Worm (Caenorhabditis elegans) whole organism, late embryonic: ENCODE data around the gene K03B8.8.

Experiments
- K02D7.2 ChIP-seq: sonication (generic microtip); optimal IDR thresholded peaks from 2 replicates; lab custom pipeline; 2017; ENCODE audit warnings: mild to moderate bottlenecking, missing genetic modification characterization, missing compliant biosample characterization
- T23F11.4 ChIP-seq: fragments of 200-800 bp; sonication (Bioruptor generic); optimal IDR thresholded peaks from 2 replicates; lab custom pipeline; 2018; ENCODE audit warnings: mild to moderate bottlenecking, missing genetic modification characterization, missing compliant biosample characterization
- ceh-19 ChIP-seq: fragments of 200-800 bp; sonication (Bioruptor generic); optimal IDR thresholded peaks from 2 replicates; lab custom pipeline; 2018; ENCODE audit warnings: mild to moderate bottlenecking, missing genetic modification characterization, missing compliant biosample characterization
- ceh-2 ChIP-seq: sonication (generic microtip); optimal IDR thresholded peaks from 2 replicates; lab custom pipeline; 2016; ENCODE audit warnings: missing genotype, missing genetic modification characterization, missing compliant biosample characterization
- ceh-30 ChIP-seq: fragments of 150-350 bp; optimal IDR thresholded peaks from 2 replicates; lab custom pipeline; 2014; ENCODE audit warnings: missing biosample characterization, missing genetic modification characterization
- ceh-31 ChIP-seq: sonication (generic microtip); optimal IDR thresholded peaks from 2 replicates; lab custom pipeline; 2016; ENCODE audit warnings: missing genetic modification characterization, missing compliant biosample characterization
- ceh-34 ChIP-seq: sonication (generic microtip); optimal IDR thresholded peaks from 2 replicates; lab custom pipeline; 2016; ENCODE audit warnings: mild to moderate bottlenecking, missing genetic modification characterization, missing compliant biosample characterization
- dve-1 ChIP-seq: sonication (generic microtip); optimal IDR thresholded peaks from 2 replicates; lab custom pipeline; 2017; ENCODE audit warnings: antibody characterized with exemption, mild to moderate bottlenecking, missing genetic modification characterization, missing compliant biosample characterization
- elt-2 ChIP-seq: sonication (generic microtip); optimal IDR thresholded peaks from 2 replicates; lab custom pipeline; 2016; ENCODE audit warnings: missing genetic modification reagents, missing genetic modification characterization, missing compliant biosample characterization
- elt-4 ChIP-seq: sonication (generic microtip); optimal IDR thresholded peaks from 2 replicates; lab custom pipeline; 2016; ENCODE audit warnings: missing genetic modification characterization, missing compliant biosample characterization
- eyg-1 ChIP-seq: sonication (generic microtip); optimal IDR thresholded peaks from 2 replicates; lab custom pipeline; 2016; ENCODE audit warnings: missing genotype, missing genetic modification characterization, missing compliant biosample characterization
- fax-1 ChIP-seq: sonication (generic microtip); optimal IDR thresholded peaks from 2 replicates; lab custom pipeline; 2016; ENCODE audit warnings: missing genotype, missing genetic modification characterization, missing compliant biosample characterization
- fkh-10 ChIP-seq: fragments of 150-350 bp; optimal IDR thresholded peaks from 2 replicates; lab custom pipeline; 2014; ENCODE audit warnings: missing biosample characterization, missing genetic modification reagents, missing genetic modification characterization
- gmeb-2 ChIP-seq: sonication (generic microtip); optimal IDR thresholded peaks from 2 replicates; lab custom pipeline; 2016; ENCODE audit warnings: missing genetic modification characterization, inconsistent platforms, missing compliant biosample characterization
- hlh-13 ChIP-seq: fragments of 200-800 bp; sonication (Bioruptor generic); optimal IDR thresholded peaks from 2 replicates; lab custom pipeline; 2018; ENCODE audit warnings: mild to moderate bottlenecking, missing genetic modification characterization, missing compliant biosample characterization
- hlh-15 ChIP-seq: sonication (generic microtip); optimal IDR thresholded peaks from 2 replicates; lab custom pipeline; 2016; ENCODE audit warnings: missing genetic modification characterization, missing compliant biosample characterization
- lin-11 ChIP-seq: fragments of 200-800 bp; sonication (Bioruptor generic); optimal IDR thresholded peaks from 2 replicates; lab custom pipeline; 2018; ENCODE audit warnings: mild to moderate bottlenecking, missing genetic modification characterization, missing compliant biosample characterization
- madf-2 ChIP-seq: sonication (generic microtip); optimal IDR thresholded peaks from 2 replicates; lab custom pipeline; 2017; ENCODE audit warnings: missing genetic modification characterization, missing compliant biosample characterization
- npax-4 ChIP-seq: sonication (generic microtip); optimal IDR thresholded peaks from 2 replicates; lab custom pipeline; 2016; ENCODE audit warnings: missing genetic modification characterization, missing compliant biosample characterization
- pat-9 ChIP-seq: fragments of 200-800 bp; sonication (Bioruptor generic); optimal IDR thresholded peaks from 2 replicates; lab custom pipeline; 2018; ENCODE audit warnings: mild to moderate bottlenecking, missing genetic modification characterization, moderate library complexity, missing compliant biosample characterization
- pqm-1 ChIP-seq: sonication (generic microtip); optimal IDR thresholded peaks from 2 replicates; lab custom pipeline; 2016; ENCODE audit warnings: missing genetic modification characterization, missing compliant biosample characterization
- pros-1 ChIP-seq: fragments of 150-350 bp; optimal IDR thresholded peaks from 2 replicates; lab custom pipeline; 2014; ENCODE audit warnings: missing biosample characterization, missing genetic modification reagents, missing genetic modification characterization
- rnt-1 ChIP-seq: sonication (generic microtip); optimal IDR thresholded peaks from 2 replicates; lab custom pipeline; 2016; ENCODE audit warnings: missing genetic modification characterization, missing compliant biosample characterization
- sox-4 ChIP-seq: sonication (generic microtip); optimal IDR thresholded peaks from 2 replicates; lab custom pipeline; 2017; ENCODE audit warnings: mild to moderate bottlenecking, missing genetic modification characterization, inconsistent platforms, missing compliant biosample characterization
- syd-9 ChIP-seq: sonication (generic microtip); optimal IDR thresholded peaks from 2 replicates; lab custom pipeline; 2016; ENCODE audit warnings: mild to moderate bottlenecking, missing genetic modification characterization, moderate library complexity, missing compliant biosample characterization
- tbx-7 ChIP-seq: sonication (generic microtip); optimal IDR thresholded peaks from 2 replicates; lab custom pipeline; 2016; ENCODE audit warnings: missing genotype, missing genetic modification characterization, missing compliant biosample characterization
- ttx-3 ChIP-seq: sonication (generic microtip); optimal IDR thresholded peaks from 2 replicates; lab custom pipeline; 2016; ENCODE audit warnings: missing genetic modification reagents, missing genetic modification characterization, missing compliant biosample characterization
- unc-42 ChIP-seq: sonication (generic microtip); optimal IDR thresholded peaks from 2 replicates; lab custom pipeline; 2016; ENCODE audit warnings: missing genotype, missing genetic modification characterization, missing compliant biosample characterization
- ztf-16 ChIP-seq: sonication (generic microtip); optimal IDR thresholded peaks from 2 replicates; lab custom pipeline; 2017; ENCODE audit warnings: missing genetic modification characterization, missing compliant biosample characterization

K03B8.8 gene

DNA sequence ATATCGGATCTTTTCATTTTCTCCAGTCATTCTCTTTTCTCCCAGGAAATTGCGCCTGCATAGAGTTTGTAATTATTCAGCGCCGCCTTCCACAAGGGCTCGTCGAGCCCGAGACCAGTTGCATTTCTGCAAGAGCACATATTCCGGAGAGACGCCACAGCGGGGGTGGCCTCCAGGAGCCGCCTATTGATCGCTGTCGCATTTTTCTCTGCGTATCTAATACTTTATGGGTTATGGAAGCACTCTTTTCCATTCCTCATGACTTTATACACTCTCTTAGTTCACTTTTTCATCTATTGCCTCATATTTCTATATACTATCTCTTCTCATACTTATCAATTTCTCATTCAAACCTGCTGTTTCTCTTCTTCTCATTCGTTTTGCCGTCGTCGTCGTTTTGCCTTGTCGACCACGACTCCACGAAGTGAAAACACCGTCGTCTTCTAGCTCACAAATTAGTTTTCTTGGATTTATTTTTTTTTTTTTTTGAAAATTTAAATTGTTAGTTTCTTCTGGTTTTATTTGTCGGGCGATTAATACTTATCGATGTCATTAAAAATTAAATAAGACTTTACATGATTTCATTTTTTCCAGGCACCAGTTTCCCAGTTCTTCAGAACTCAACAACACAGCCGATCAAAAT is 35.5 kb downstream of the K03B8.8 start, which contains the start of gene cnb-1 (continued):
- TF ChIP-seq ceh-2 (tag; lab: Kevin White, UChicago) (peak; percentile 61), T23F11.4 (no peak), gmeb-2 (no peak), hlh-13 (GFP tag; lab: Kevin White, UChicago) (no peak), pros-1 (tag; lab: Kevin White, UChicago) (no peak), elt-4 (no peak), sox-4 (no peak), hlh-15 (no peak), ceh-31 (tag; lab: Kevin White, UChicago) (peak; percentile 85), rnt-1 (peak; percentile 38), eyg-1 (tag; lab: Kevin White, UChicago) (no peak)

DNA sequence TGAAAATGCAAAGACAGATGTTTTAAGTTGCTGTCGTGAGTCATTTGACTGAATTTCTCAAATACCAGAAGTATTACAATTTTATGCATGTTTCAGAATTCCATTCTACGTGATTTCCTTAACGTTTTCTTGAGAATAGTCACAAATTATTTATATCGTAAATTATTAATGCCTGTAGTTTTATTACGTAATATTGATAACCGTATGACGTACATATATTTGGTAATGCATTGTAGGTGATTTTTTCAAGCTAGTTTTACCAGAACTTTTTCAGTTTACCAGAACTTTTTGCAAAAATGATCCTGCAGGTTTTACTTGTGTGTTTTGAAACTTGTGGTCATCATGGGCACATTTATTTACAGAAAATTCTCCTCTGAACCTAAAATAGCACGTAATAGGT is 36.9 kb downstream of the K03B8.8 start:
- TF ChIP-seq tbx-7 (tag; lab: Kevin White, UChicago) (no peak), lin-11 (no peak), fkh-10 (GFP tag; lab: Kevin White, UChicago) (no peak), ttx-3 (tag; lab: Kevin White, UChicago) (no peak)

DNA sequence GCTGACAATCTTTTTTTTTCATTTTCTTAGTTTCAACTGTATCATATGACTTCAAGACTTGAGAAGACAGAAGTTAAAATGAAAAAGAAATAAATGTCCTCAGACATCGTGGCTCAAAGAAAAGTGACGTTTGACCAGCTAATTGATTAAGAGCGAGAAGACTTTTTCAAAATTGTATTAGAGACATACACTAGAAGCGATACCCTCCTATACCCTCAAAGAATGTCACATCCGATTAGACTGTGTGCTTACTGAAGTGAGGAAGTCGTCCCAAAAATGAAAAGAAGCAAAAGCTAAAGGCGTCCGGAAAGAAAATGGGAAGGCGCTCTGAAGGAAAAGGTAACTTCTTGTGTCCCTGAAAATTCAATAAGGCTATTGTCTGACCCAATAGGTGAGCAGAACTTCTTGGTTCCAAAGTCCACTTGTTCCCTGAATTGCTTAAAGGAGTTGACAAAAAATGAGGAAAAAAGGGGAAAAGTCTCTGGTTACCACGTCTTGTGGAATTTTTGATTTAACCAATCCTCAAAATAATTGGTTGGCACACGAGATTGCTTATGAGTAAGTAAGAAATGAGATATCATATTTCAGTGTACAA is 38.4 kb downstream of the K03B8.8 start:
- TF ChIP-seq unc-42 (peak; percentile 52), ceh-34 (tag; lab: Kevin White, UChicago) (no peak)

DNA sequence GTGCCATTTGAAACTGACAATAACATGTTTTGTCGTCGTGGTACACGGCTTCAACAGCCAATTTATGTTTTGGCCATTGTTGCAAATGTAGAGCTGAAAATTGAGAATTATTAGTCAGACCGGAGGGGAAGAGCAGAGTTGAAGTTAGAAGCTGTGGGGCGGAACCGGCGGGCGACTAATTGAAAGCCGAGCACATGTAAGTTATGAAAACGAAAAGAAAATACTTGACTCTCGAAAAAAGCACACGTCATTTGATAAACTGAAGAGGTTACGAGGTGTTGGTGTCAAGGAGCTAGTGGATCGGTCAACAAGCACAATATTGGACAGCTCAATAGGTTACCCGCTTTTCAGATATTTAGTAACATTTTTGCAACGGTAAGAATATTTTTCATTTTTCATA is 44.7 kb downstream of the K03B8.8 start, which contains the start of gene dop-5:
Gene dop-5, minus strand, starts transcription at position 101 of the 400 bp plus-strand sequence.
- TF ChIP-seq madf-2 (tag; lab: Kevin White, UChicago): no peak
- TF ChIP-seq K02D7.2 (tag; lab: Kevin White, UChicago): no peak
- TF ChIP-seq pqm-1 (tag; lab: Kevin White, UChicago): no peak
- no peak for TF ChIP-seq ceh-19
- no peak for TF ChIP-seq fax-1 (tag; lab: Kevin White, UChicago)
- TF ChIP-seq lin-11: no peak

DNA sequence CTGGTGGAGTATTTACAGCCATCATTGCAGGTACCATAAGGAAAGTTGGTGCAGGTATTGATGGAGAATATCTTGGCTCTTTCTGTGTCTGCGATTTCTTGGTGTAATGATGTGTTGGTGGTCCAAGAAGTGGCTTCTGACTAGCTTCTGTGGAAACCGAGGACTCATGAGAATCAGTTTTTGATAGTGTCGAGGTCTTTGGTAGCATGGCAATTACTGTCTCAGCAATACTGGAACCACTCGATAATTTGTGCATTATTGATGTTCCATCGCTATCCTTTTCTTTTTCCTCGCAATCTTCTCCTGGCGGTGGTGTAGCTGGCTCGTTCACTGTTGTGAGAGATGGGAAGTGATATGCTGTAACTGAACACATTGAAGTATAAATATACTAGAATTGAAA is 47.2 kb downstream of the K03B8.8 start:
- TF ChIP-seq npax-4 (no peak), ceh-30 (tag; lab: Kevin White, UChicago) (no peak), pqm-1 (tag; lab: Kevin White, UChicago) (no peak), pat-9 (no peak), T23F11.4 (no peak), elt-2 (tag; lab: Kevin White, UChicago) (no peak), dve-1 (tag; lab: Kevin White, UChicago) (no peak), hlh-13 (GFP tag; lab: Kevin White, UChicago) (no peak), ztf-16 (no peak), syd-9 (no peak)
